Worm (Caenorhabditis elegans) whole organism, midembryonic: ENCODE data around the gene tag-322.
A peak's percentile ranks its signal among the peaks of the same experiment; 100 is the strongest.

Source experiments
- T22C8.4 ChIP-seq: fragments of 200-800 bp; sonication (Bioruptor generic); IDR thresholded peaks from 2 replicates; pipeline ENCODE4 v1.3.6; 2022; ENCODE audit warnings: missing genetic modification characterization, missing compliant biosample characterization
- cog-1 ChIP-seq: sonication (generic microtip); optimal IDR thresholded peaks from 2 replicates; lab custom pipeline; 2016; ENCODE audit warnings: missing genetic modification characterization, missing compliant biosample characterization
- flt-1 ChIP-seq: fragments of 200-800 bp; sonication (Bioruptor generic); IDR thresholded peaks from 2 replicates; pipeline ENCODE4 v1.3.6; 2022; ENCODE audit warnings: missing genetic modification characterization, missing compliant biosample characterization
- med-1 ChIP-seq: sonication (generic microtip); optimal IDR thresholded peaks from 2 replicates; lab custom pipeline; 2017; ENCODE audit warnings: missing genetic modification characterization, mild to moderate bottlenecking, missing compliant biosample characterization, antibody characterized with exemption, missing genetic modification reagents; ENCODE audit not compliant: insufficient read depth
- ref-1 ChIP-seq: fragments of 200-800 bp; sonication (Bioruptor generic); conservative IDR thresholded peaks from 2 replicates; pipeline ENCODE4 v1.3.6; 2022; ENCODE audit warnings: missing genetic modification reagents, missing genetic modification characterization, missing compliant biosample characterization
- tab-1 ChIP-seq: fragments of 200-800 bp; sonication (Bioruptor generic); IDR thresholded peaks from 2 replicates; pipeline ENCODE4 v1.3.6; 2022; ENCODE audit warnings: missing genetic modification characterization, missing compliant biosample characterization
- ztf-23 ChIP-seq: fragments of 200-800 bp; sonication (Bioruptor generic); IDR thresholded peaks from 2 replicates; pipeline ENCODE4 v1.3.6; 2022; ENCODE audit warnings: missing genetic modification reagents, missing genetic modification characterization, missing compliant biosample characterization

DNA sequence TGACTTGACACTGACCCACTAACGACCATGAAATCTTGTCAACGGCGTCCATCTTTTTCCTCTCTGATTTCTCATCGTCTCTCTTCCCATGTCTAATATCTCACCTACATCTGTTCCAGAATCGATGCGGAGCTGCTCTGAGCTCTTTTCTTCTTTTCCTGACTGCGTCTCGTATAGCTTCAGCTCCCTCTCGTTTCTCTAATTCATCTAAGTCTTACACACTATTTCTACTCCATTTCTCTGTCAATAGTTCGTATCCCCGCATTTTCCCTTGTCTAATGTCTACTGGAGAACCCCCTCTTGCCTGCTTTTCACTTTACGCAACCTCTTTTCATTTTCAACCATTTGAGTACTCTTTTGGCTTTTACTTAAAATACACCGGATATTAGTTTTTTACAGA lies 32.5 kb upstream of the tag-322 start, which contains the start of gene ric-3:
- TF ChIP-seq ref-1 (GFP tag; lab: Robert Waterston, UW), result no peak
- TF ChIP-seq med-1 (GFP tag; lab: Kevin White, UChicago), result no peak
- no peak for TF ChIP-seq flt-1 (GFP tag; lab: Robert Waterston, UW)
- no peak for TF ChIP-seq ztf-23 (GFP tag; lab: Robert Waterston, UW)
- TF ChIP-seq T22C8.4 (GFP tag; lab: Robert Waterston, UW), result no peak
- TF ChIP-seq tab-1 (GFP tag; lab: Robert Waterston, UW), result no peak
- TF ChIP-seq cog-1 (tag; lab: Kevin White, UChicago), result peak; percentile 60
